Worm (Caenorhabditis elegans) whole organism, early embryonic: ENCODE measurements around the gene Y39B6A.69.

Source experiments
- F13C5.2 ChIP-seq: sonication (generic microtip); optimal IDR thresholded peaks from 2 replicates; lab custom pipeline; 2017; ENCODE audit warnings: mild to moderate bottlenecking, missing genetic modification characterization, inconsistent platforms, missing compliant biosample characterization
- aly-1 ChIP-seq: sonication (generic microtip); optimal IDR thresholded peaks from 2 replicates; lab custom pipeline; 2016; ENCODE audit warnings: missing genetic modification characterization, missing compliant biosample characterization
- ama-1 ChIP-seq: fragments of 150-350 bp; optimal IDR thresholded peaks from 2 replicates; lab custom pipeline; 2014
- ceh-13 ChIP-seq: fragments of 200-800 bp; sonication (Bioruptor generic); optimal IDR thresholded peaks from 2 replicates; lab custom pipeline; 2018; ENCODE audit warnings: mild to moderate bottlenecking, missing genetic modification characterization, missing compliant biosample characterization
- flt-1 ChIP-seq: fragments of 200-800 bp; sonication (Bioruptor generic); IDR thresholded peaks from 2 replicates; pipeline ENCODE4 v1.3.6; 2022; ENCODE audit warnings: missing genetic modification characterization, missing compliant biosample characterization
- hmbx-1 ChIP-seq: sonication (generic microtip); optimal IDR thresholded peaks from 2 replicates; lab custom pipeline; 2016; ENCODE audit warnings: mild to moderate bottlenecking, missing genetic modification characterization, missing compliant biosample characterization
- hmg-4 ChIP-seq: fragments of 200-800 bp; sonication (Bioruptor generic); optimal IDR thresholded peaks from 2 replicates; lab custom pipeline; 2018; ENCODE audit warnings: mild to moderate bottlenecking, missing genetic modification characterization, missing compliant biosample characterization
- hnd-1 ChIP-seq: sonication (generic microtip); optimal IDR thresholded peaks from 2 replicates; lab custom pipeline; 2016; ENCODE audit warnings: missing genetic modification characterization, missing compliant biosample characterization
- scrt-1 ChIP-seq: fragments of 200-800 bp; sonication (Bioruptor generic); IDR thresholded peaks from 2 replicates; pipeline ENCODE4 v1.3.6; 2022; ENCODE audit warnings: missing genetic modification characterization, missing compliant biosample characterization
- tra-4 ChIP-seq: sonication (generic microtip); optimal IDR thresholded peaks from 2 replicates; lab custom pipeline; 2017; ENCODE audit warnings: missing genetic modification characterization, missing compliant biosample characterization

- TF ChIP-seq ama-1 (lab: Kevin White, UChicago): no peak
- TF ChIP-seq scrt-1: no peak
- no peak for TF ChIP-seq F13C5.2 (tag; lab: Kevin White, UChicago)
- no peak for TF ChIP-seq tra-4 (tag; lab: Kevin White, UChicago)
- TF ChIP-seq hnd-1 (tag; lab: Kevin White, UChicago): no peak
- no peak for TF ChIP-seq hmbx-1 (tag; lab: Kevin White, UChicago)
- TF ChIP-seq ceh-13: no peak
- no peak for TF ChIP-seq aly-1 (tag; lab: Kevin White, UChicago)
- no peak for TF ChIP-seq hmg-4 (GFP tag; lab: Kevin White, UChicago)
- TF ChIP-seq flt-1 (GFP tag; lab: Robert Waterston, UW): no peak
Observed at ce11 chrV:19177070-19177469, 24.8 kb upstream of the Y39B6A.69 start.
